Fruit fly (Drosophila melanogaster) S2 (cell line): ENCODE results near the gene CG8565.

Source experiments
- CG8478 ChIP-seq: fragments of >200 bp; optimal IDR thresholded peaks from 2 replicates; lab custom pipeline; 2018
- CTCF ChIP-seq, 2 experiments: fragments of >200 bp; optimal IDR thresholded peaks; 2 replicates each; lab custom pipeline; 2018

DNA sequence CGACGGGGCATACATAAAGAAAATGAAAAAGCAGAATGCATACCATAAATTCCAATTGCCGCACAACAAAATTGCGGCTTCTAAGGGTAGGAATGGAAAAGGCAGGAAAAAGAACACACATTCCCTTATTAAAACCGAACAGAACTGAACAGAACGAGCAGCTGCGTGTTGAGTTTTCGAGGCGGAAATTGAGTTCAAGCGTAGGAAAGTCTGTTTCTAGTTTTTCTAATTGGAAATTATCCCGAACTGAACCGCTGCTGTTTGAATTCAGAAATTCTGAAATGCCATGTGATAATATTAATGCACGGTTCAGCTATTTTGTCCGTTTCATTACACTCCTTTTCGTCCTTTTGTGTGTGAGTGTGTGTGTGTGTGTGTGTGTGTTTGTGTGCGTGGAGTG lies 20.7 kb upstream of the CG8565 start:
- TF ChIP-seq CG8478 (lab: Kevin White, UChicago), result no peak
- no peak for TF ChIP-seq CTCF (optimal IDR thresholded peaks at IDR 0.05; lab: Kevin White, UChicago)
